Fruit fly (Drosophila melanogaster): ENCODE results near the gene CG5079.

DNA sequence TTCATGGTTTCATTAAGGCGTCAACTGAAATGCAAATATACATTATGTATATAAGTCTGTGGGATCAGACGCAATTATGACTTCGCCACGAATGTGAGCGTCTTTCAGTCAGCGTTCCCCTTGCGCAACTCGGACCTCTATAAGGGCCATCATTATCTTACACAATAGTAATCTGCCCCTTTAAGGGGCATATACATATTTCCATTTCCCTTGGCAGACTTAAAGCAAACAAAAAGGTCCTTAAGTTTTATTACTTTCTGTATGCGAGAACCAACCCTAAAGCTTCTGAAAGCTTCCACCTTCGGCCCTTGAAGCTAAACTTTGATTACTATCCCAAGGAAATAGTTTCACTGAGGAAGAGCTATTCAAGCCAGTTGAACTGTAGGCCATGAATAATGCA is 37.0 kb downstream of the CG5079 start:
- TF ChIP-seq Dll (optimal IDR thresholded peaks at IDR 0.05) = no peak
- no peak for TF ChIP-seq EcR (GFP tag; optimal IDR thresholded peaks at IDR 0.05)
- no peak for TF ChIP-seq CG8478 (optimal IDR thresholded peaks at IDR 0.05)
- no peak for TF ChIP-seq usp (GFP tag; optimal IDR thresholded peaks at IDR 0.05)
- no peak for TF ChIP-seq psq (optimal IDR thresholded peaks at IDR 0.05)
